Worm (Caenorhabditis elegans) whole organism, L4 larva: Measurements from ENCODE around the gene top-3.

ENCODE experiments used
- F37D6.2 ChIP-seq: sonication (generic microtip); optimal IDR thresholded peaks from 2 replicates; lab custom pipeline; 2016; ENCODE audit warnings: mild to moderate bottlenecking, missing genetic modification characterization, missing compliant biosample characterization
- Y105C5A.15 ChIP-seq: fragments of 200-800 bp; sonication (Bioruptor generic); IDR thresholded peaks from 2 replicates; pipeline ENCODE4 v1.3.6; 2022; ENCODE audit warnings: missing genetic modification characterization, missing compliant biosample characterization
- aly-2 ChIP-seq: sonication (generic microtip); optimal IDR thresholded peaks from 2 replicates; lab custom pipeline; 2018; ENCODE audit warnings: missing biosample characterization, missing genetic modification characterization
- ceh-82 ChIP-seq: sonication (generic microtip); optimal IDR thresholded peaks from 2 replicates; lab custom pipeline; 2017; ENCODE audit warnings: missing biosample characterization, missing genetic modification characterization
- dmd-8 ChIP-seq: fragments of 200-800 bp; sonication (Bioruptor generic); IDR thresholded peaks from 2 replicates; pipeline ENCODE4 v1.3.6; 2022; ENCODE audit warnings: missing genetic modification characterization, missing compliant biosample characterization
- dpl-1 ChIP-seq: fragments of 150-350 bp; optimal IDR thresholded peaks from 2 replicates; lab custom pipeline; 2014; ENCODE audit warnings: missing biosample characterization, missing genetic modification reagents, missing genetic modification characterization
- lim-7 ChIP-seq: fragments of 200-800 bp; sonication (Bioruptor generic); IDR thresholded peaks from 2 replicates; pipeline ENCODE4 v1.3.6; 2022; ENCODE audit warnings: missing genetic modification characterization, missing compliant biosample characterization
- nhr-11 ChIP-seq: fragments of 150-350 bp; optimal IDR thresholded peaks from 2 replicates; lab custom pipeline; 2014; ENCODE audit warnings: missing biosample characterization, missing genetic modification characterization
- nhr-6 ChIP-seq: fragments of 150-350 bp; optimal IDR thresholded peaks from 2 replicates; lab custom pipeline; 2014; ENCODE audit warnings: missing biosample characterization, missing genetic modification characterization
- nhr-77 ChIP-seq: fragments of 150-350 bp; optimal IDR thresholded peaks from 2 replicates; lab custom pipeline; 2014; ENCODE audit warnings: missing biosample characterization, missing genetic modification characterization
- skn-1 ChIP-seq: fragments of 150-350 bp; optimal IDR thresholded peaks from 2 replicates; lab custom pipeline; 2014; ENCODE audit warnings: missing biosample characterization, missing genetic modification characterization
- ztf-11 ChIP-seq: fragments of 150-350 bp; optimal IDR thresholded peaks from 2 replicates; lab custom pipeline; 2014; ENCODE audit warnings: missing biosample characterization, missing genetic modification characterization

DNA sequence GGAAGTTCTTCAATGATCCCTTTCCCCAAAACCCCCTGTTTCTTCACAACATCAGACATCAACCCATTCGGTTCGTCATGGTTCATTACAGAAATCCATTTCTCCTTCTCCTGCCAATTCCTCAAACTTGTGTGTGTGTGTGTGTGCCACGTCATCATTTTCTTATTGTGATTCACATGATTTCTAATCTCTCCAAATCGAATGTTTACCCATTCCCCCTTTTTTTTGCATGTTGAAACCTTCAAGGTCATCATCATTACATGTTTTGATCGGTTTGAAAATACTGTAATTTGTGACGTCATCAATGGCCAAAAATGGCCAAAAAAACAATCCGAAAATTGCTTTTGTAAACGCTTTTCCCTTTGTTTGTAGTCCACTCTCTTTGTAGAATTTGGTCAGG lies 49.8 kb upstream of the top-3 start:
- TF ChIP-seq nhr-11 (tag; lab: Kevin White, UChicago), result no peak
- no peak for TF ChIP-seq lim-7
- TF ChIP-seq aly-2 (tag; lab: Kevin White, UChicago), result no peak
- no peak for TF ChIP-seq dmd-8 (GFP tag; lab: Robert Waterston, UW)
- TF ChIP-seq nhr-6 (tag; lab: Kevin White, UChicago), result no peak
- no peak for TF ChIP-seq dpl-1 (GFP tag; lab: Kevin White, UChicago)
- no peak for TF ChIP-seq nhr-77
- no peak for TF ChIP-seq ztf-11 (tag; lab: Kevin White, UChicago)
- TF ChIP-seq skn-1, result no peak
- no peak for TF ChIP-seq F37D6.2 (tag; lab: Kevin White, UChicago)
- TF ChIP-seq Y105C5A.15, result no peak
- no peak for TF ChIP-seq ceh-82
